Fruit fly (Drosophila melanogaster) whole organism, embryonic: ENCODE measurements around the gene CG13113.
A peak's percentile ranks its signal among the peaks of the same experiment; 100 is the strongest.

ENCODE experiments used
- Asciz ChIP-seq: fragments of 200-800 bp; sonication (Bioruptor generic); optimal IDR thresholded peaks from 2 replicates; lab custom pipeline; 2017; ENCODE audit warnings: missing biosample characterization, mild to moderate bottlenecking, missing genetic modification characterization, missing genetic modification reagents
- Awh ChIP-seq: fragments of 200-800 bp; sonication (Bioruptor generic); IDR thresholded peaks from 2 replicates; pipeline ENCODE4, ENCODE4 v1.3.6; 2022; ENCODE audit warnings: missing biosample characterization, missing genetic modification characterization
- Bteb2 ChIP-seq: fragments of 200-800 bp; sonication (Bioruptor generic); optimal IDR thresholded peaks from 2 replicates; lab custom pipeline; 2016; ENCODE audit warnings: missing biosample characterization, missing genetic modification characterization
- CG11504 ChIP-seq: fragments of 200-800 bp; sonication (Bioruptor generic); optimal IDR thresholded peaks from 3 replicates; lab custom pipeline; 2019; ENCODE audit warnings: missing biosample characterization, mild to moderate bottlenecking, missing genetic modification characterization, moderate library complexity
- CG1602 ChIP-seq: fragments of 200-800 bp; sonication (Bioruptor generic); optimal IDR thresholded peaks from 3 replicates; lab custom pipeline; 2016; ENCODE audit warnings: missing biosample characterization, missing genetic modification characterization
- CG16815 ChIP-seq: fragments of 200-800 bp; sonication (Bioruptor generic); optimal IDR thresholded peaks from 3 replicates; lab custom pipeline; 2017; ENCODE audit warnings: missing biosample characterization, mild to moderate bottlenecking, missing genetic modification characterization
- CG17359 ChIP-seq: fragments of 200-800 bp; sonication (Bioruptor generic); optimal IDR thresholded peaks from 3 replicates; lab custom pipeline; 2018; ENCODE audit warnings: missing biosample characterization, mild to moderate bottlenecking, missing genetic modification characterization, moderate library complexity
- CG1792 ChIP-seq: fragments of 200-800 bp; sonication (Bioruptor generic); optimal IDR thresholded peaks from 2 replicates; lab custom pipeline; 2016; ENCODE audit warnings: missing biosample characterization, missing genetic modification characterization
- CG2120 ChIP-seq: fragments of 200-800 bp; sonication (Bioruptor generic); optimal IDR thresholded peaks from 3 replicates; lab custom pipeline; 2016; ENCODE audit warnings: missing biosample characterization, missing genetic modification characterization
- CG2202 ChIP-seq: fragments of 200-800 bp; sonication (Bioruptor generic); optimal IDR thresholded peaks from 2 replicates; lab custom pipeline; 2018; ENCODE audit warnings: missing biosample characterization, mild to moderate bottlenecking, missing genetic modification characterization
- CG32772 ChIP-seq: fragments of 200-800 bp; sonication (Bioruptor generic); IDR thresholded peaks from 2 replicates; pipeline ENCODE4 v1.3.6; 2022; ENCODE audit warnings: missing biosample characterization, missing genetic modification characterization
- CG3838 ChIP-seq: fragments of 200-800 bp; sonication (Bioruptor generic); optimal IDR thresholded peaks from 3 replicates; lab custom pipeline; 2016; ENCODE audit warnings: missing biosample characterization, missing genetic modification characterization
- CG4730 ChIP-seq: fragments of 200-800 bp; sonication (Bioruptor generic); IDR thresholded peaks from 2 replicates; pipeline ENCODE4 v1.3.6; 2022; ENCODE audit warnings: missing biosample characterization, missing genetic modification characterization
- CG8924 ChIP-seq: fragments of 200-800 bp; optimal IDR thresholded peaks from 3 replicates; lab custom pipeline; 2019; ENCODE audit warnings: missing biosample characterization, mild to moderate bottlenecking, missing genetic modification characterization, moderate library complexity
- CG9215 ChIP-seq: fragments of 200-800 bp; sonication (Bioruptor generic); IDR thresholded peaks from 2 replicates; pipeline ENCODE4 v1.3.6; 2022; ENCODE audit warnings: missing biosample characterization, missing genetic modification characterization
- Dek ChIP-seq: fragments of 200-800 bp; sonication (Bioruptor generic); optimal IDR thresholded peaks from 3 replicates; lab custom pipeline; 2019; ENCODE audit warnings: missing biosample characterization, mild to moderate bottlenecking, missing genetic modification characterization, moderate library complexity
- Dip2 ChIP-seq: fragments of 200-800 bp; sonication (Bioruptor generic); IDR thresholded peaks from 2 replicates; pipeline ENCODE4 v1.3.6; 2022; ENCODE audit warnings: missing biosample characterization, missing genetic modification characterization
- Dip3 ChIP-seq: fragments of 200-800 bp; sonication (Bioruptor generic); optimal IDR thresholded peaks from 3 replicates; lab custom pipeline; 2016; ENCODE audit warnings: missing biosample characterization, missing genetic modification characterization
- Elba2 ChIP-seq: fragments of 200-800 bp; sonication (Bioruptor generic); optimal IDR thresholded peaks from 3 replicates; lab custom pipeline; 2016; ENCODE audit warnings: missing biosample characterization, missing genetic modification characterization
- Ets65A ChIP-seq: fragments of 200-800 bp; sonication (Bioruptor generic); peaks from one replicate; lab custom pipeline; 2016; ENCODE audit warnings: missing biosample characterization, missing genetic modification characterization
- Fer3 ChIP-seq: fragments of 200-800 bp; sonication (Bioruptor generic); optimal IDR thresholded peaks from 2 replicates; lab custom pipeline; 2018; ENCODE audit warnings: missing biosample characterization, mild to moderate bottlenecking, missing genetic modification characterization, moderate library complexity
- Hr51 ChIP-seq, 2 experiments: fragments of 200-800 bp; sonication (Bioruptor generic); optimal IDR thresholded peaks; 2 replicates in 1 of 2; 3 replicates in 1 of 2; lab custom pipeline; 2016 to 2018; ENCODE audit warnings: missing biosample characterization in 2 of 2, missing genetic modification characterization in 2 of 2, mild to moderate bottlenecking in 1 of 2, moderate library complexity in 1 of 2
- Med ChIP-seq: fragments of 200-800 bp; sonication (Bioruptor generic); peaks from one replicate; lab custom pipeline; 2016; ENCODE audit warnings: missing biosample characterization, missing genetic modification characterization, mild to moderate bottlenecking, inconsistent platforms, moderate library complexity
- Meics ChIP-seq: fragments of 200-800 bp; sonication (Bioruptor generic); optimal IDR thresholded peaks from 2 replicates; lab custom pipeline; 2017; ENCODE audit warnings: missing biosample characterization, mild to moderate bottlenecking, missing genetic modification characterization
- Neu2 ChIP-seq: fragments of 200-800 bp; sonication (Bioruptor generic); optimal IDR thresholded peaks from 3 replicates; lab custom pipeline; 2016; ENCODE audit warnings: missing biosample characterization, missing genetic modification characterization, borderline replicate concordance
- Rfx ChIP-seq: fragments of 200-800 bp; sonication (Bioruptor generic); IDR thresholded peaks from 2 replicates; pipeline ENCODE4 v1.3.6; 2022; ENCODE audit warnings: missing biosample characterization, missing genetic modification characterization
- Rx ChIP-seq: fragments of 200-800 bp; sonication (Bioruptor generic); IDR thresholded peaks from 2 replicates; pipeline ENCODE4 v1.3.6; 2022; ENCODE audit warnings: missing biosample characterization, missing genetic modification characterization
- Sin3A ChIP-seq: fragments of >200 bp; optimal IDR thresholded peaks from 2 replicates; lab custom pipeline; 2018
- Sox102F ChIP-seq: fragments of 200-800 bp; sonication (Bioruptor generic); optimal IDR thresholded peaks from 2 replicates; lab custom pipeline; 2018; ENCODE audit warnings: missing biosample characterization, mild to moderate bottlenecking, missing genetic modification characterization, moderate library complexity
- Usf ChIP-seq: fragments of 200-800 bp; sonication (Bioruptor generic); optimal IDR thresholded peaks from 2 replicates; lab custom pipeline; 2017; ENCODE audit warnings: missing genotype, missing biosample characterization, missing genetic modification characterization
- ase ChIP-seq: fragments of 200-800 bp; sonication (Bioruptor generic); IDR thresholded peaks from 3 replicates; pipeline ENCODE4 v1.3.6; 2022; ENCODE audit warnings: missing biosample characterization, missing genetic modification characterization
- crol ChIP-seq: fragments of 200-800 bp; sonication (Bioruptor generic); IDR thresholded peaks from 2 replicates; pipeline ENCODE4 v1.3.6; 2022; ENCODE audit warnings: missing biosample characterization, missing genetic modification characterization
- ems ChIP-seq: fragments of 200-800 bp; sonication (Bioruptor generic); optimal IDR thresholded peaks from 3 replicates; lab custom pipeline; 2016; ENCODE audit warnings: missing biosample characterization, missing genetic modification characterization
- eve ChIP-seq, 2 experiments: fragments of >200 bp; optimal IDR thresholded peaks; 2 replicates each; lab custom pipeline; 2017; ENCODE audit warnings: missing biosample characterization in 2 of 2, missing genetic modification characterization in 2 of 2
- gcm2 ChIP-seq: fragments of 200-800 bp; sonication (Bioruptor generic); optimal IDR thresholded peaks from 2 replicates; lab custom pipeline; 2016; ENCODE audit warnings: missing biosample characterization, missing genetic modification characterization
- grau ChIP-seq: fragments of 200-800 bp; optimal IDR thresholded peaks from 3 replicates; lab custom pipeline; 2019; ENCODE audit warnings: missing biosample characterization, mild to moderate bottlenecking, missing genetic modification characterization, moderate library complexity
- gsb-n ChIP-seq: fragments of 200-800 bp; sonication (Bioruptor generic); optimal IDR thresholded peaks from 3 replicates; lab custom pipeline; 2018; ENCODE audit warnings: missing biosample characterization, mild to moderate bottlenecking, missing genetic modification characterization
- hbn ChIP-seq: fragments of 200-800 bp; sonication (Bioruptor generic); IDR thresholded peaks from 2 replicates; pipeline ENCODE4 v1.3.6; 2022; ENCODE audit warnings: missing biosample characterization, missing genetic modification characterization; ENCODE audit not compliant: partially characterized antibody
- inv ChIP-seq: fragments of 200-800 bp; sonication (Bioruptor generic); IDR thresholded peaks from 2 replicates; pipeline ENCODE4 v1.3.6; 2022; ENCODE audit warnings: missing biosample characterization, missing genetic modification characterization; ENCODE audit not compliant: partially characterized antibody
- nerfin-2 ChIP-seq: fragments of 200-800 bp; sonication (Bioruptor generic); IDR thresholded peaks from 2 replicates; pipeline ENCODE4 v1.3.6; 2022; ENCODE audit warnings: missing biosample characterization, missing genetic modification characterization; ENCODE audit not compliant: partially characterized antibody
- onecut ChIP-seq: fragments of 200-800 bp; sonication (Bioruptor generic); IDR thresholded peaks from 2 replicates; pipeline ENCODE4 v1.3.6; 2022; ENCODE audit warnings: missing biosample characterization, missing genetic modification characterization
- phol ChIP-seq: fragments of 200-800 bp; sonication (Bioruptor generic); optimal IDR thresholded peaks from 3 replicates; lab custom pipeline; 2018; ENCODE audit warnings: missing biosample characterization, mild to moderate bottlenecking, missing genetic modification characterization, moderate library complexity
- ro ChIP-seq: fragments of 200-800 bp; sonication (Bioruptor generic); IDR thresholded peaks from 2 replicates; pipeline ENCODE4 v1.3.6; 2022; ENCODE audit warnings: missing biosample characterization, missing genetic modification characterization
- slbo ChIP-seq: fragments of 200-800 bp; sonication (Bioruptor generic); IDR thresholded peaks from 2 replicates; pipeline ENCODE4 v1.3.6; 2022; ENCODE audit warnings: missing biosample characterization, missing genetic modification characterization
- sr ChIP-seq: fragments of 200-800 bp; sonication (Bioruptor generic); IDR thresholded peaks from 3 replicates; pipeline ENCODE4 v1.3.6; 2022; ENCODE audit warnings: missing biosample characterization, missing genetic modification characterization
- tap ChIP-seq: fragments of 200-800 bp; optimal IDR thresholded peaks from 3 replicates; lab custom pipeline; 2019; ENCODE audit warnings: missing biosample characterization, mild to moderate bottlenecking, missing genetic modification characterization, moderate library complexity
- tgo ChIP-seq: fragments of 200-800 bp; sonication (Bioruptor generic); IDR thresholded peaks from 3 replicates; pipeline ENCODE4 v1.3.6; 2022; ENCODE audit warnings: missing biosample characterization, missing genetic modification characterization
- tin ChIP-seq: fragments of 200-800 bp; sonication (Bioruptor generic); optimal IDR thresholded peaks from 3 replicates; lab custom pipeline; 2016; ENCODE audit warnings: missing biosample characterization, missing genetic modification characterization
- vvl ChIP-seq: fragments of 200-800 bp; sonication (Bioruptor generic); IDR thresholded peaks from 2 replicates; pipeline ENCODE4 v1.3.6; 2022; ENCODE audit warnings: missing biosample characterization, missing genetic modification characterization
- yki ChIP-seq: fragments of >200 bp; optimal IDR thresholded peaks from 3 replicates; lab custom pipeline; 2018
- z ChIP-seq: fragments of 200-800 bp; sonication (Bioruptor generic); IDR thresholded peaks from 3 replicates; pipeline ENCODE4 v1.3.6; 2022; ENCODE audit warnings: missing biosample characterization, missing genetic modification characterization
- zfh2 ChIP-seq: fragments of 200-800 bp; sonication (Bioruptor generic); optimal IDR thresholded peaks from 2 replicates; lab custom pipeline; 2016; ENCODE audit warnings: missing biosample characterization, missing genetic modification characterization

CG13113 gene

dm6 chr2L:9564527-9564926 is 20.6 kb downstream of the CG13113 start (continued):
- TF ChIP-seq hbn (GFP tag; lab: Robert Waterston, UW) (no peak), Rx (GFP tag; lab: Robert Waterston, UW) (no peak), CG17359 (tag; lab: Kevin White, UChicago) (peak; percentile 53), z (GFP tag; lab: Robert Waterston, UW) (no peak), Usf (GFP tag; lab: Kevin White, UChicago) (no peak), tin (GFP tag; lab: Kevin White, UChicago) (no peak), ems (GFP tag; lab: Kevin White, UChicago) (no peak), Fer3 (tag; lab: Kevin White, UChicago) (peak; percentile 49), gsb-n (tag; lab: Kevin White, UChicago) (no peak), Neu2 (GFP tag; lab: Kevin White, UChicago) (no peak), Elba2 (GFP tag; lab: Kevin White, UChicago) (no peak), Meics (GFP tag; lab: Kevin White, UChicago) (peak; percentile 51), Sin3A (lab: Kevin White, UChicago) (no peak), nerfin-2 (GFP tag; lab: Robert Waterston, UW) (no peak), Bteb2 (GFP tag; lab: Kevin White, UChicago) (no peak), vvl (peak; percentile 36; the same call in 1 of the 2 replicates), tgo (GFP tag; lab: Robert Waterston, UW) (peak; percentile 48; the same call in 2 of the 3 replicates), Hr51 (GFP tag; optimal IDR thresholded peaks at IDR 0.05; lab: Kevin White, UChicago) (peak in 1 of 2 experiments; percentile 74), Awh (GFP tag; lab: Robert Waterston, UW) (no peak), CG16815 (GFP tag; lab: Kevin White, UChicago) (peak; percentile 18), ro (GFP tag; lab: Robert Waterston, UW) (no peak), Dip2 (GFP tag; lab: Robert Waterston, UW) (no peak), CG1792 (no peak), slbo (peak; percentile 35; the same call in 1 of the 2 replicates), zfh2 (GFP tag; lab: Kevin White, UChicago) (no peak), CG1602 (GFP tag; lab: Kevin White, UChicago) (peak; percentile 2), CG11504 (tag; lab: Kevin White, UChicago) (peak; percentile 73)
- TF ChIP-seq, all 482 proteins: peak for 132

dm6 chr2L:9565387-9565786 is 21.4 kb downstream of the CG13113 start, which contains the start of gene CG46468:
TSS of gene CG46468 (minus strand) at chr2L:9565438.
- TF ChIP-seq Asciz (no peak), crol (GFP tag; lab: Robert Waterston, UW) (peak; percentile 71), Dek (no peak), CG32772 (GFP tag; lab: Robert Waterston, UW) (peak; percentile 11; the same call in 1 of the 2 replicates), tap (tag; lab: Kevin White, UChicago) (no peak), onecut (no peak), gcm2 (no peak), CG2202 (tag; lab: Kevin White, UChicago) (no peak), inv (no peak), Ets65A (GFP tag; lab: Kevin White, UChicago) (peak; percentile 10), CG9215 (no peak), ase (GFP tag; lab: Robert Waterston, UW) (no peak), eve (GFP tag; optimal IDR thresholded peaks at IDR 0.05; lab: Kevin White, UChicago) (no peak), CG2120 (no peak), grau (tag; lab: Kevin White, UChicago) (no peak), yki (no peak), CG4730 (GFP tag; lab: Robert Waterston, UW) (0 out of 2 replicates have a peak, but pooled peaks have one; percentile 10), Med (GFP tag; lab: Kevin White, UChicago) (peak; percentile 38), tin (GFP tag; lab: Kevin White, UChicago) (no peak), phol (tag; lab: Kevin White, UChicago) (no peak), Dip3 (GFP tag; lab: Kevin White, UChicago) (no peak), Rx (GFP tag; lab: Robert Waterston, UW) (no peak), Rfx (GFP tag; lab: Robert Waterston, UW) (0 out of 2 replicates have a peak, but pooled peaks have one; percentile 20), CG8924 (tag; lab: Kevin White, UChicago) (no peak), sr (GFP tag; lab: Robert Waterston, UW) (peak; percentile 55; the same call in 2 of the 3 replicates), CG3838 (GFP tag; lab: Kevin White, UChicago) (no peak), Sox102F (GFP tag; lab: Kevin White, UChicago) (no peak)
